Worm (Caenorhabditis elegans): ENCODE data around the gene F46G10.4.

DNA sequence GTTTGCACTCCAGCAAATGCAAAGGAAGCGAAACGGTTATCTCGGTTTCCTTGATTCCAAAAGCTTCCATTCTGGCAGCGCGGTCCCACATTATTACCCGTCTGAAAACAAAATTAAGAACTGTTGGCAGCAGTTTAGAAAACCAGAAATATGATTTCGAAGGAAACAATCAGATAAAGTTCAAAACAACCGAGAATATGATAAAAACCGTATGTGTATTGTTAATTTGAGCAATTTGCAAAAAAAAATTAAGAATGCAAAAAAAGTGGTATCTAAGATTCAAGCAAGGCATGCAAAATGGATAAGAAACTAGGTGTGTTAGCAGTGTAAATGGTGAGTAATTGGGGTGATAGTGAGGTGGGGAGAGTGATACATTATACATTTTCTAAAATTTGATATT, 45.1 kb upstream of the F46G10.4 start, which contains the start of gene R04D3.4:
- TF ChIP-seq ztf-29 (GFP tag; IDR thresholded peaks at IDR 0.05), result no peak
- TF ChIP-seq tab-1 (GFP tag; IDR thresholded peaks at IDR 0.05), result no peak
